Fruit fly (Drosophila melanogaster) whole organism, pupa: ENCODE results near the gene Hmgcr.
A peak's percentile ranks its signal among the peaks of the same experiment; 100 is the strongest.

Experiments
- CG10348 ChIP-seq: fragments of 200-800 bp; sonication (Bioruptor generic); IDR thresholded peaks from 2 replicates; pipeline ENCODE4 v1.3.6; 2022; ENCODE audit warnings: missing biosample characterization, missing genetic modification characterization
- CG12605 ChIP-seq: fragments of 200-800 bp; sonication (Bioruptor generic); IDR thresholded peaks from 2 replicates; pipeline ENCODE4 v1.3.6; 2022; ENCODE audit warnings: missing biosample characterization, missing genetic modification characterization
- CG13204 ChIP-seq: fragments of 200-800 bp; sonication (Bioruptor generic); optimal IDR thresholded peaks from 2 replicates; lab custom pipeline; 2018; ENCODE audit warnings: missing biosample characterization, mild to moderate bottlenecking, missing genetic modification characterization, moderate library complexity
- CG14655 ChIP-seq: fragments of 200-800 bp; sonication (Bioruptor generic); optimal IDR thresholded peaks from 3 replicates; lab custom pipeline; 2017; ENCODE audit warnings: mild to moderate bottlenecking, missing biosample characterization, missing genetic modification reagents, missing genetic modification characterization
- CG15710 ChIP-seq: fragments of 200-800 bp; sonication (Bioruptor generic); optimal IDR thresholded peaks from 2 replicates; lab custom pipeline; 2018; ENCODE audit warnings: missing biosample characterization, mild to moderate bottlenecking, missing genetic modification characterization, moderate library complexity
- CG17806 ChIP-seq: fragments of 200-800 bp; sonication (Bioruptor generic); optimal IDR thresholded peaks from 2 replicates; lab custom pipeline; 2018; ENCODE audit warnings: missing biosample characterization, mild to moderate bottlenecking, missing genetic modification characterization, moderate library complexity
- CG32121 ChIP-seq: fragments of 200-800 bp; sonication (Bioruptor generic); IDR thresholded peaks from 2 replicates; pipeline ENCODE4 v1.3.6; 2022; ENCODE audit warnings: missing biosample characterization, missing genetic modification characterization
- CG34367 ChIP-seq: fragments of 200-800 bp; sonication (Bioruptor generic); optimal IDR thresholded peaks from 2 replicates; lab custom pipeline; 2018; ENCODE audit warnings: missing biosample characterization, mild to moderate bottlenecking, missing genetic modification characterization
- CG4496 ChIP-seq: fragments of 200-800 bp; sonication (Bioruptor generic); IDR thresholded peaks from 3 replicates; pipeline ENCODE4 v1.3.6; 2022; ENCODE audit warnings: missing biosample characterization, missing genetic modification characterization
- CG8159 ChIP-seq: fragments of 200-800 bp; sonication (Bioruptor generic); optimal IDR thresholded peaks from 3 replicates; lab custom pipeline; 2018; ENCODE audit warnings: missing biosample characterization, mild to moderate bottlenecking, missing genetic modification characterization, moderate library complexity
- CG8301 ChIP-seq: fragments of 200-800 bp; sonication (Bioruptor generic); optimal IDR thresholded peaks from 2 replicates; lab custom pipeline; 2018; ENCODE audit warnings: missing biosample characterization, mild to moderate bottlenecking, missing genetic modification characterization
- CG9948 ChIP-seq: fragments of 200-800 bp; sonication (Bioruptor generic); optimal IDR thresholded peaks from 2 replicates; lab custom pipeline; 2018; ENCODE audit warnings: missing biosample characterization, mild to moderate bottlenecking, missing genetic modification characterization, moderate library complexity
- D1 ChIP-seq: fragments of 200-800 bp; sonication (Bioruptor generic); optimal IDR thresholded peaks from 2 replicates; lab custom pipeline; 2018; ENCODE audit warnings: missing biosample characterization, mild to moderate bottlenecking, missing genetic modification characterization, moderate library complexity
- EcR ChIP-seq: fragments of 200-800 bp; sonication (Bioruptor generic); optimal IDR thresholded peaks from 3 replicates; lab custom pipeline; 2019; ENCODE audit warnings: missing biosample characterization, missing genetic modification characterization, mild to moderate bottlenecking, moderate library complexity, missing genetic modification reagents
- Ets98B ChIP-seq: fragments of 200-800 bp; sonication (Bioruptor generic); IDR thresholded peaks from 2 replicates; pipeline ENCODE4 v1.3.6; 2022; ENCODE audit warnings: missing biosample characterization, missing genetic modification characterization
- Pif1A ChIP-seq: fragments of 200-800 bp; sonication (Bioruptor generic); optimal IDR thresholded peaks from 3 replicates; lab custom pipeline; 2016; ENCODE audit warnings: missing biosample characterization, missing genetic modification characterization
- Pif1B ChIP-seq: fragments of 200-800 bp; sonication (Bioruptor generic); optimal IDR thresholded peaks from 3 replicates; lab custom pipeline; 2016; ENCODE audit warnings: missing biosample characterization, missing genetic modification characterization
- Snoo ChIP-seq: fragments of 200-800 bp; sonication (Bioruptor generic); optimal IDR thresholded peaks from 3 replicates; lab custom pipeline; 2017; ENCODE audit warnings: missing biosample characterization, mild to moderate bottlenecking, missing genetic modification characterization, inconsistent platforms
- fd96Ca ChIP-seq: fragments of 200-800 bp; sonication (Bioruptor generic); IDR thresholded peaks from 3 replicates; pipeline ENCODE4 v1.3.6; 2022; ENCODE audit warnings: missing biosample characterization, missing genetic modification characterization
- gl ChIP-seq: fragments of 200-800 bp; sonication (Bioruptor generic); optimal IDR thresholded peaks from 2 replicates; lab custom pipeline; 2018; ENCODE audit warnings: missing biosample characterization, mild to moderate bottlenecking, missing genetic modification characterization
- rn ChIP-seq: fragments of 200-800 bp; sonication (Bioruptor generic); IDR thresholded peaks from 2 replicates; pipeline ENCODE4 v1.3.6; 2022; ENCODE audit warnings: missing biosample characterization, missing genetic modification characterization

Gene Hmgcr

dm6 chr3R:23783403-23783757 is 50.3 kb downstream of the Hmgcr start:
- TF ChIP-seq CG4496 (GFP tag; lab: Robert Waterston, UW) (0 out of 3 replicates have a peak, but pooled peaks have one; percentile 5), rn (no peak), CG15710 (tag; lab: Kevin White, UChicago) (no peak)

- TF ChIP-seq CG4496 (GFP tag; lab: Robert Waterston, UW) (peak; percentile 83), EcR (GFP tag; lab: Kevin White, UChicago) (peak; percentile 34), CG17806 (tag; lab: Kevin White, UChicago) (peak; percentile 89), CG9948 (peak; percentile 92), CG34367 (tag; lab: Kevin White, UChicago) (peak; percentile 85), D1 (tag; lab: Kevin White, UChicago) (peak; percentile 77), CG15710 (tag; lab: Kevin White, UChicago) (peak; percentile 90), fd96Ca (GFP tag; lab: Robert Waterston, UW) (peak; percentile 59; the same call in 2 of the 3 replicates), gl (tag; lab: Kevin White, UChicago) (peak; percentile 59), Ets98B (peak; percentile 58; the same call in 1 of the 2 replicates), CG8159 (peak; percentile 90), CG10348 (0 out of 2 replicates have a peak, but pooled peaks have one; percentile 40), Pif1B (peak; percentile 79), CG32121 (peak; percentile 61; the same call in 1 of the 2 replicates), CG14655 (GFP tag; lab: Kevin White, UChicago) (peak; percentile 93), CG12605 (peak; percentile 56), Pif1A (GFP tag; lab: Kevin White, UChicago) (peak; percentile 90), CG8301 (peak; percentile 89), CG13204 (GFP tag; lab: Kevin White, UChicago) (peak; percentile 77), Snoo (tag; lab: Kevin White, UChicago) (peak; percentile 62), rn (peak; percentile 49; the same call in 1 of the 2 replicates)
Measured at dm6 chr3R:23783961-23784360, 50.8 kb downstream of the Hmgcr start.

DNA sequence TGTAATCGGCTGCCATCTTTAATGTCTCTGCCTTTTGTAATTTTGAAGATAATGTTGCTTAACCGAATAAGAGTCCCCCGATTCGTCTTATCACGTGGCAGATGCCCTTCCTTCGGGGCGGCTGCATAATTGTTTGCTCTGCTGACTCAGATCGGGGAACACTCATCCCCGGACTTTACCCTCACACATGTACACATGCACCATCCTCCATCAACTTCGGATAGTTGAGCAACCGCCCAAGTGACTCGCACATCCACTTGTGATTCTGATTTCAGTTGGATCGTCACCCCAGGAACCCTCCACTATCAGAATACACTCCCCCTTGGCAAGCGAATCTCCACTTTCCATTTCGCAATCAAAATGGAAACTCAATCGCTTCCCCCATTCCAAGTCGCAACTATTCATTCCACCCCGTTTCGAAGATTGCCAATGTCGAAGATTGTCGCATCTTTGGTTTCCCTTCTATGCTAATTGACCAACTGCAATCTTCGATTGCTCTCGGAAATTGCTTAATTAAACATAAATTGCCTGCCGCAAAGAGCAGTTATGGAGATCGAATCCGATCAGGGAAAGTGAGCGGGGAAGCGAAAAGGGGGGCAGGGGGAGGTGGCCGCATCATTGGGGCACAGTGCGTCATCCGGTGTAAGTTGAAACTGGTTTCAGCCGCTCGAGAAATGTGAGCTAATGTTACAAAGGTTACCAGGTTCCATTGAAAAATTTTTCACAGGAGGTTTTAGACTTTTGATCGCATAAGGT is 52.0 kb downstream of the Hmgcr start:
- peak; percentile 44 for TF ChIP-seq CG13204 (GFP tag; lab: Kevin White, UChicago)
- peak; percentile 68 for TF ChIP-seq gl (tag; lab: Kevin White, UChicago)
- TF ChIP-seq Pif1A (GFP tag; lab: Kevin White, UChicago), result no peak
- TF ChIP-seq EcR (GFP tag; lab: Kevin White, UChicago), result peak; percentile 47
- TF ChIP-seq CG12605, result no peak
- TF ChIP-seq D1 (tag; lab: Kevin White, UChicago), result no peak

- TF ChIP-seq CG15710 (tag; lab: Kevin White, UChicago), result peak; percentile 51
- peak; percentile 38 for TF ChIP-seq Pif1A (GFP tag; lab: Kevin White, UChicago)
- TF ChIP-seq CG12605, result no peak; the same call in 1 of the 2 replicates
- TF ChIP-seq EcR (GFP tag; lab: Kevin White, UChicago), result no peak
- peak; percentile 20 for TF ChIP-seq CG8301
- TF ChIP-seq rn, result peak; percentile 71
- peak; percentile 88 for TF ChIP-seq CG4496 (GFP tag; lab: Robert Waterston, UW)
- peak; percentile 39; the same call in 1 of the 2 replicates for TF ChIP-seq CG32121
- no peak for TF ChIP-seq Snoo (tag; lab: Kevin White, UChicago)
- TF ChIP-seq CG10348, result no peak
- TF ChIP-seq gl (tag; lab: Kevin White, UChicago), result peak; percentile 69
- TF ChIP-seq fd96Ca (GFP tag; lab: Robert Waterston, UW), result peak; percentile 71; the same call in 2 of the 3 replicates
- peak; percentile 78 for TF ChIP-seq Pif1B
- peak; percentile 50 for TF ChIP-seq D1 (tag; lab: Kevin White, UChicago)
- no peak for TF ChIP-seq CG13204 (GFP tag; lab: Kevin White, UChicago)
- peak; percentile 62 for TF ChIP-seq CG8159
- peak; percentile 33 for TF ChIP-seq CG17806 (tag; lab: Kevin White, UChicago)
- peak; percentile 63 for TF ChIP-seq CG9948
- peak; percentile 77 for TF ChIP-seq CG14655 (GFP tag; lab: Kevin White, UChicago)
- TF ChIP-seq CG34367 (tag; lab: Kevin White, UChicago), result peak; percentile 21
- TF ChIP-seq Ets98B, result peak; percentile 57
Measured at dm6 chr3R:23786768-23787631, 53.9 kb downstream of the Hmgcr start.

- TF ChIP-seq CG34367 (tag; lab: Kevin White, UChicago), result no peak
- TF ChIP-seq CG32121, result no peak
- TF ChIP-seq Pif1A (GFP tag; lab: Kevin White, UChicago), result no peak
- no peak for TF ChIP-seq CG13204 (GFP tag; lab: Kevin White, UChicago)
- no peak for TF ChIP-seq CG4496 (GFP tag; lab: Robert Waterston, UW)
- no peak for TF ChIP-seq gl (tag; lab: Kevin White, UChicago)
- peak; percentile 85 for TF ChIP-seq EcR (GFP tag; lab: Kevin White, UChicago)
- TF ChIP-seq, all 21 proteins: peak for 1
Measured at dm6 chr3R:23787632-23787960, 54.5 kb downstream of the Hmgcr start.
